Worm (Caenorhabditis elegans): ENCODE measurements around the gene clec-38.

DNA sequence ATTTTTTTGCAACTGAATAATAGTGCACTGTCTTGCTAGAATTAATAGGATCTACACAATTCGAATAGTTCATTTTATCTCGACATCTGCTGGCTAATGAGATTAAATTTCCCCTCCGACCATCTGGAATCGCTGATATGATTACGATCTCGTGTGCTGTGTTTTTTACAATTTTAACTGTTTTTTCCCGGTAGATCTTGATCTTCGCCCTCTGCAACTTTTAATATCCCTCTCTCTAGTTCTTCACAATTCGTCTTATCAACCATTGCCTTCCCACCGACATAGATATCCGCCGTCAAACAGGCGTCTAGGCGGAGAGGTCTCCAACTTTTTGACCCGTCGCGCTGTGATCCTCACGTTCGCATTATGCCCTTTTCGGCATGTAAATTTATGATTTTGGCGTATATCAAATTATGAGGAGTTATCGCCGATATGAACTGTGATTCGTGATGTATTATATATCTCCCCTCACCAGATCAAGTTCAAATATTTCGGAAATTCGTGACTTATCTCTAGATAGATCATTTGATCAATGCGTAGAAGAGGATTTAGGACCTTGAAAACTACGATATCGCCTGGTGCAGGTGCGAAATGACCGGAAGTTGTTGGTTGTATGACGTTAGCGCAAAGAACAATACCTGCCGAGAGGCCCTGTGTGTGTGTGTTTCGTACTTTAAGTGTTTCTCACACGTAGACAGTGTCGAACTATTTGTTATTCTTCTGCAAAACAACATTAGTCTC is 43.3 kb upstream of the clec-38 start:
- TF ChIP-seq him-1 (tag; optimal IDR thresholded peaks at IDR 0.05) (no peak), W03F9.2 (tag; optimal IDR thresholded peaks at IDR 0.05) (no peak)

Measured in whole organism, L4/young adult.